Fruit fly (Drosophila melanogaster) S2 (cell line): ENCODE data around the gene ohgt.

Experiments
- CG8478 ChIP-seq: fragments of >200 bp; optimal IDR thresholded peaks from 2 replicates; lab custom pipeline; 2018
- CTCF ChIP-seq, 2 experiments: fragments of >200 bp; optimal IDR thresholded peaks; 2 replicates each; lab custom pipeline; 2018

dm6 chr3R:10040505-10040904 is 8.5 kb upstream of the ohgt start:
- TF ChIP-seq CTCF (optimal IDR thresholded peaks at IDR 0.05; lab: Kevin White, UChicago) (no peak), CG8478 (lab: Kevin White, UChicago) (no peak)
